Worm (Caenorhabditis elegans) whole organism, late embryonic: ENCODE data around the gene T11F8.1.

Experiments used
- ama-1 ChIP-seq: fragments of 150-350 bp; optimal IDR thresholded peaks from 2 replicates; lab custom pipeline; 2014
- npax-4 ChIP-seq: sonication (generic microtip); optimal IDR thresholded peaks from 2 replicates; lab custom pipeline; 2016; ENCODE audit warnings: missing genetic modification characterization, missing compliant biosample characterization
- pag-3 ChIP-seq: sonication (generic microtip); optimal IDR thresholded peaks from 2 replicates; lab custom pipeline; 2016; ENCODE audit warnings: missing compliant biosample characterization, missing genetic modification characterization, borderline replicate concordance

ce11 chrIV:5494099-5494498 is 14.7 kb downstream of the T11F8.1 start:
- TF ChIP-seq pag-3 (tag; lab: Kevin White, UChicago) (no peak), ama-1 (lab: Kevin White, UChicago) (no peak), npax-4 (tag; lab: Kevin White, UChicago) (no peak)
